Worm (Caenorhabditis elegans): ENCODE measurements around the gene R10D12.10.

Gene R10D12.10

DNA sequence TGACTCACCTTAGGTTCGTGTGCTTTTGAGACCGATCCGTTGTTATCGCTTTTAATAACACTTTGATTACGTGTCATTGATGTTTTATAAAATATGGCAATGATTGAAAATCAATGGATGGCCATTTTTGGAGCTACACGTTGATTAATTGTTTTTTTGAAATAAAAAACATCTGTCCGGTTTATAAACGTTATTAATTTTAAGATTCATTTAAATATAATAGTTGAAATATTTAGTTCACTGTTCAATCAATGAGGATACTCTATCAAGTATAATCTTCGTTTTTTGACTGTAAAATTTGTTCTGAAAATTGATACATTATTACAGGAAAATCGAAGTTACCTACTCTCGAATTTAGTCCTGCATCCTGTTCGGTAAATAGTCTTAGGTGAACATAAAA, at the start of gene R10D12.10:
Gene R10D12.10, minus strand, starts transcription at position 101 of the 400 bp plus-strand sequence.
- TF ChIP-seq T22C8.4 (GFP tag; IDR thresholded peaks at IDR 0.05) (no peak), ztf-23 (GFP tag; IDR thresholded peaks at IDR 0.05) (no peak), flt-1 (GFP tag; IDR thresholded peaks at IDR 0.05) (no peak), tab-1 (GFP tag; IDR thresholded peaks at IDR 0.05) (no peak), ztf-29 (GFP tag; IDR thresholded peaks at IDR 0.05) (no peak), ref-1 (GFP tag; conservative IDR thresholded peaks at IDR 0.05) (no peak), cog-1 (tag; optimal IDR thresholded peaks at IDR 0.05) (no peak), klf-2 (GFP tag; conservative IDR thresholded peaks at IDR 0.05) (no peak), med-1 (GFP tag; optimal IDR thresholded peaks at IDR 0.05; ENCODE audit: insufficient read depth) (no peak)

- TF ChIP-seq klf-2 (GFP tag; conservative IDR thresholded peaks at IDR 0.05) (no peak), ztf-29 (GFP tag; IDR thresholded peaks at IDR 0.05) (no peak), cog-1 (tag; optimal IDR thresholded peaks at IDR 0.05) (no peak), ref-1 (GFP tag; conservative IDR thresholded peaks at IDR 0.05) (no peak), tab-1 (GFP tag; IDR thresholded peaks at IDR 0.05) (no peak), med-1 (GFP tag; optimal IDR thresholded peaks at IDR 0.05; ENCODE audit: insufficient read depth) (no peak), ztf-23 (GFP tag; IDR thresholded peaks at IDR 0.05) (no peak), flt-1 (GFP tag; IDR thresholded peaks at IDR 0.05) (0 out of 2 replicates have a peak, but pooled peaks have one; percentile 4)
Measured at ce11 chrV:14006819-14007218, 48.7 kb upstream of the R10D12.10 start.

DNA sequence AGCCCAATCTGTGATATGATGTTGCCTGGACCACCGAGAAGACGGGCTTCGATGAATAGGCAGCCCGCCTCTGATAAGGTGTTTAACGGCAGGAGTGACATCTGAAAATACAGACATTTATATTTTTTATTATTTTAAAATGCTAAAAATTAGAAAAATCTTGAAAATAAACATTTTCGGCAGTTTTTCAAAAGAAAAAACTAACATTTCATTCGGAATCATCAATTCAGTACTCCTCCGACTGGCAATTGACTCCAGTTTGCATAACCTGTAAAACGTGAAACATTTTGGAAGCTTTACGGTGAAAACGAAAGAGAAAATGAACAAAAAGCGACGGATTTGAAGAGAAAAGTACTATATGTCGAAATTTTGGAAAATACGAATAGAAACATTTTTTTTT, 47.7 kb upstream of the R10D12.10 start, which contains the start of gene ric-7:
Gene ric-7, minus strand, starts transcription at position 101 of the 400 bp plus-strand sequence.
- TF ChIP-seq klf-2 (GFP tag; conservative IDR thresholded peaks at IDR 0.05) = no peak
- no peak for TF ChIP-seq ztf-23 (GFP tag; IDR thresholded peaks at IDR 0.05)
- TF ChIP-seq ref-1 (GFP tag; conservative IDR thresholded peaks at IDR 0.05) = no peak
- no peak for TF ChIP-seq ztf-29 (GFP tag; IDR thresholded peaks at IDR 0.05)
- no peak for TF ChIP-seq med-1 (GFP tag; optimal IDR thresholded peaks at IDR 0.05; ENCODE audit: insufficient read depth)
- TF ChIP-seq flt-1 (GFP tag; IDR thresholded peaks at IDR 0.05) = no peak
- TF ChIP-seq cog-1 (tag; optimal IDR thresholded peaks at IDR 0.05) = no peak
- TF ChIP-seq tab-1 (GFP tag; IDR thresholded peaks at IDR 0.05) = no peak
- TF ChIP-seq T22C8.4 (GFP tag; IDR thresholded peaks at IDR 0.05) = no peak

- no peak for TF ChIP-seq ztf-29 (GFP tag; IDR thresholded peaks at IDR 0.05)
- no peak for TF ChIP-seq med-1 (GFP tag; optimal IDR thresholded peaks at IDR 0.05; ENCODE audit: insufficient read depth)
- no peak for TF ChIP-seq tab-1 (GFP tag; IDR thresholded peaks at IDR 0.05)
- no peak for TF ChIP-seq ref-1 (GFP tag; conservative IDR thresholded peaks at IDR 0.05)
- no peak for TF ChIP-seq ztf-23 (GFP tag; IDR thresholded peaks at IDR 0.05)
- TF ChIP-seq T22C8.4 (GFP tag; IDR thresholded peaks at IDR 0.05) = no peak
- no peak for TF ChIP-seq klf-2 (GFP tag; conservative IDR thresholded peaks at IDR 0.05)
- TF ChIP-seq cog-1 (tag; optimal IDR thresholded peaks at IDR 0.05) = no peak
- no peak for TF ChIP-seq flt-1 (GFP tag; IDR thresholded peaks at IDR 0.05)
Measured at ce11 chrV:14004342-14004741, 46.2 kb upstream of the R10D12.10 start.

DNA sequence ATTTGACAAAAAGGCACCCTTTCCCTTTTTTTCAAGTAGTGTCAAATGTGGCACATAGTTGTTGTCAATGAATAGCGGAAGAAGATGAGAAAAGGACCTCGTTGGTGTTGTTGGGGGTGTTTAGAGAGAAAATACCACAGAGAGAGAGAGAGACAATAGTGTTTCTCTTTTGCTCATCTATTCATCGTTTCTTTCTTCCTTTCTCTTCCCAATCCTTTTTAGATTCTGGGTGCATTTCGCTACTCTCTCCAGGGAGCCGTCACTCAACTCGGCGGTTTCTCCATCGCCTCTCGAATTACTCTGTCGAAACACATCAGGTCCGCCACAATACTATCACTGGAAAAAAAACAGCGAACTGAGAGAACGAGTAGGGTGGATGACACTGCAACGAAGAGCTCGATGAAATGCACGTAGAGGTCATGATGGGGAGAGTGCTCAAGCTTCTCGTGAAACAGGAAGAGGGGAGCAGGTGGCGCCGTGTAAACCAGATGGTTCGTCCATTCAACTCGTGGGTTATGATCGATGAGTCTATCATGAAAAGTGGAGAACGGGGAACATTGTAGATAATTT, 45.5 kb upstream of the R10D12.10 start:
- TF ChIP-seq tab-1 (GFP tag; IDR thresholded peaks at IDR 0.05) (no peak), klf-2 (GFP tag; conservative IDR thresholded peaks at IDR 0.05) (no peak), T22C8.4 (GFP tag; IDR thresholded peaks at IDR 0.05) (no peak), ref-1 (GFP tag; conservative IDR thresholded peaks at IDR 0.05) (no peak), cog-1 (tag; optimal IDR thresholded peaks at IDR 0.05) (no peak), ztf-23 (GFP tag; IDR thresholded peaks at IDR 0.05) (no peak), ztf-29 (GFP tag; IDR thresholded peaks at IDR 0.05) (no peak), med-1 (GFP tag; optimal IDR thresholded peaks at IDR 0.05; ENCODE audit: insufficient read depth) (no peak), flt-1 (GFP tag; IDR thresholded peaks at IDR 0.05) (no peak)

DNA sequence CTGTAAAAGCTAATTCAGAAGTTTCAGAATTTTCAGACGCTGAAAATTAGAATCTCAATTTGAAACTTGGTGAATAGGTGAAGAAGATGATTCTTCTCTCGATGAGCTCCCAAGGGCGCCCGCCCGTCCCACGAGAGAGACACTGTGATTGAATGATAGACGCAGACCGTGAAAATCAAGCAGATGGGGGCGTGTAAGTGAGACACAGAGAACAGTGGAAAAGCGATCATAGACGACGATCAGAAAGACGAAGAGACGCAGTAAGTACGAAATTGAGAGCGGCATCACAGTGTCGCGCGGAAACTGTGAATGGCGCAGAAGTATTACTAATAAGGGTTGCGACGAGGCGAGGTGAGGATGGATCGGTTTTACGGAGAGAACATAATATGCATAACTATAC, 44.3 kb upstream of the R10D12.10 start:
- TF ChIP-seq med-1 (GFP tag; optimal IDR thresholded peaks at IDR 0.05; ENCODE audit: insufficient read depth) = no peak
- TF ChIP-seq cog-1 (tag; optimal IDR thresholded peaks at IDR 0.05) = peak; percentile 24

ce11 chrV:14001929-14002328, 43.8 kb upstream of the R10D12.10 start:
- TF ChIP-seq T22C8.4 (GFP tag; IDR thresholded peaks at IDR 0.05) (no peak), klf-2 (GFP tag; conservative IDR thresholded peaks at IDR 0.05) (no peak), med-1 (GFP tag; optimal IDR thresholded peaks at IDR 0.05; ENCODE audit: insufficient read depth) (no peak), ztf-29 (GFP tag; IDR thresholded peaks at IDR 0.05) (no peak)

ce11 chrV:13993478-13993877, 35.3 kb upstream of the R10D12.10 start:
- no peak for TF ChIP-seq tab-1 (GFP tag; IDR thresholded peaks at IDR 0.05)
- TF ChIP-seq ref-1 (GFP tag; conservative IDR thresholded peaks at IDR 0.05) = no peak

- TF ChIP-seq T22C8.4 (GFP tag; IDR thresholded peaks at IDR 0.05) (no peak), ztf-23 (GFP tag; IDR thresholded peaks at IDR 0.05) (no peak), flt-1 (GFP tag; IDR thresholded peaks at IDR 0.05) (no peak), med-1 (GFP tag; optimal IDR thresholded peaks at IDR 0.05; ENCODE audit: insufficient read depth) (no peak), klf-2 (GFP tag; conservative IDR thresholded peaks at IDR 0.05) (no peak), tab-1 (GFP tag; IDR thresholded peaks at IDR 0.05) (no peak), ztf-29 (GFP tag; IDR thresholded peaks at IDR 0.05) (no peak), cog-1 (tag; optimal IDR thresholded peaks at IDR 0.05) (no peak), ref-1 (GFP tag; conservative IDR thresholded peaks at IDR 0.05) (no peak)
Measured at ce11 chrV:13992485-13992884, 34.3 kb upstream of the R10D12.10 start, which contains the start of gene droe-4. TSS of gene droe-4 (plus strand) at chrV:13992656.

ce11 chrV:13986823-13987222, 28.7 kb upstream of the R10D12.10 start:
- TF ChIP-seq ztf-23 (GFP tag; IDR thresholded peaks at IDR 0.05) = no peak
- TF ChIP-seq tab-1 (GFP tag; IDR thresholded peaks at IDR 0.05) = no peak
- no peak for TF ChIP-seq cog-1 (tag; optimal IDR thresholded peaks at IDR 0.05)
- TF ChIP-seq med-1 (GFP tag; optimal IDR thresholded peaks at IDR 0.05; ENCODE audit: insufficient read depth) = no peak
- no peak for TF ChIP-seq ref-1 (GFP tag; conservative IDR thresholded peaks at IDR 0.05)
- TF ChIP-seq klf-2 (GFP tag; conservative IDR thresholded peaks at IDR 0.05) = no peak
- TF ChIP-seq T22C8.4 (GFP tag; IDR thresholded peaks at IDR 0.05) = no peak
- no peak for TF ChIP-seq flt-1 (GFP tag; IDR thresholded peaks at IDR 0.05)
- TF ChIP-seq ztf-29 (GFP tag; IDR thresholded peaks at IDR 0.05) = no peak

Data from whole organism, midembryonic.